Fruit fly (Drosophila melanogaster) whole organism, prepupa: Measurements from ENCODE around the gene VhaPPA1-2.

Source experiments
- CG10631 ChIP-seq: fragments of 200-800 bp; sonication (Bioruptor generic); optimal IDR thresholded peaks from 2 replicates; lab custom pipeline; 2016; ENCODE audit warnings: missing biosample characterization, missing genetic modification characterization
- CG10669 ChIP-seq: fragments of 200-800 bp; sonication (Bioruptor generic); optimal IDR thresholded peaks from 3 replicates; lab custom pipeline; 2018; ENCODE audit warnings: missing biosample characterization, mild to moderate bottlenecking, missing genetic modification characterization, moderate library complexity
- CG11294 ChIP-seq: fragments of 200-800 bp; sonication (Bioruptor generic); IDR thresholded peaks from 2 replicates; pipeline ENCODE4 v1.3.6; 2022; ENCODE audit warnings: missing biosample characterization, missing genetic modification characterization
- CG11762 ChIP-seq: fragments of 200-800 bp; sonication (Bioruptor generic); optimal IDR thresholded peaks from 3 replicates; lab custom pipeline; 2016; ENCODE audit warnings: missing biosample characterization, missing genetic modification characterization; ENCODE audit not compliant: insufficient read depth
- CG15336 ChIP-seq: fragments of 200-800 bp; sonication (Bioruptor generic); IDR thresholded peaks from 2 replicates; pipeline ENCODE4 v1.3.6; 2022; ENCODE audit warnings: missing biosample characterization, missing genetic modification characterization
- CG16779 ChIP-seq: fragments of 200-800 bp; sonication (Bioruptor generic); optimal IDR thresholded peaks from 3 replicates; lab custom pipeline; 2017; ENCODE audit warnings: missing biosample characterization, mild to moderate bottlenecking, missing genetic modification characterization
- CG3032 ChIP-seq: fragments of 200-800 bp; optimal IDR thresholded peaks from 2 replicates; lab custom pipeline; 2019; ENCODE audit warnings: missing biosample characterization, mild to moderate bottlenecking, missing genetic modification characterization, moderate library complexity
- CG32006 ChIP-seq: fragments of 200-800 bp; sonication (Bioruptor generic); optimal IDR thresholded peaks from 3 replicates; lab custom pipeline; 2017; ENCODE audit warnings: missing biosample characterization, mild to moderate bottlenecking, missing genetic modification characterization
- CG34406 ChIP-seq: fragments of 200-800 bp; sonication (Bioruptor generic); optimal IDR thresholded peaks from 3 replicates; lab custom pipeline; 2016; ENCODE audit warnings: missing biosample characterization, missing genetic modification characterization
- CG3919 ChIP-seq: fragments of 200-800 bp; sonication (Bioruptor generic); optimal IDR thresholded peaks from 3 replicates; lab custom pipeline; 2016; ENCODE audit warnings: missing biosample characterization, missing genetic modification characterization
- CG4318 ChIP-seq: fragments of 200-800 bp; sonication (Bioruptor generic); optimal IDR thresholded peaks from 3 replicates; lab custom pipeline; 2017; ENCODE audit warnings: missing biosample characterization, mild to moderate bottlenecking, missing genetic modification characterization
- CG6163 ChIP-seq: fragments of 200-800 bp; sonication (Bioruptor generic); IDR thresholded peaks from 3 replicates; pipeline ENCODE4 v1.3.6; 2022; ENCODE audit warnings: missing biosample characterization, missing genetic modification characterization
- CG6276 ChIP-seq: fragments of 200-800 bp; sonication (Bioruptor generic); optimal IDR thresholded peaks from 2 replicates; lab custom pipeline; 2017; ENCODE audit warnings: missing biosample characterization, mild to moderate bottlenecking, missing genetic modification characterization
- CG6808 ChIP-seq: fragments of 200-800 bp; sonication (Bioruptor generic); optimal IDR thresholded peaks from 3 replicates; lab custom pipeline; 2017; ENCODE audit warnings: missing biosample characterization, missing genetic modification characterization, mild to moderate bottlenecking, moderate library complexity, missing genetic modification reagents
- CG6854 ChIP-seq: fragments of 200-800 bp; sonication (Bioruptor generic); optimal IDR thresholded peaks from 2 replicates; lab custom pipeline; 2017; ENCODE audit warnings: missing biosample characterization, mild to moderate bottlenecking, missing genetic modification characterization
- CG7368 ChIP-seq: fragments of 200-800 bp; sonication (Bioruptor generic); optimal IDR thresholded peaks from 3 replicates; lab custom pipeline; 2016; ENCODE audit warnings: missing biosample characterization, missing genetic modification characterization
- CG8319 ChIP-seq: fragments of 200-800 bp; sonication (Bioruptor generic); optimal IDR thresholded peaks from 3 replicates; lab custom pipeline; 2016; ENCODE audit warnings: missing biosample characterization, missing genetic modification characterization
- CG8632 ChIP-seq: fragments of 200-800 bp; sonication (Bioruptor generic); optimal IDR thresholded peaks from 3 replicates; lab custom pipeline; 2016; ENCODE audit warnings: missing biosample characterization, missing genetic modification characterization
- CG9139 ChIP-seq: fragments of 200-800 bp; sonication (Bioruptor generic); optimal IDR thresholded peaks from 3 replicates; lab custom pipeline; 2017; ENCODE audit warnings: missing biosample characterization, mild to moderate bottlenecking, missing genetic modification characterization
- Eip75B ChIP-seq: fragments of 200-800 bp; sonication (Bioruptor generic); optimal IDR thresholded peaks from 3 replicates; lab custom pipeline; 2016; ENCODE audit warnings: missing biosample characterization, missing genetic modification characterization
- Eip78C ChIP-seq: fragments of 200-800 bp; sonication (Bioruptor generic); peaks from one replicate; lab custom pipeline; 2016; ENCODE audit warnings: missing biosample characterization, missing genetic modification characterization
- Eip93F ChIP-seq: fragments of 200-800 bp; sonication (Bioruptor generic); optimal IDR thresholded peaks from 2 replicates; lab custom pipeline; 2016; ENCODE audit warnings: missing biosample characterization, mild to moderate bottlenecking, missing genetic modification characterization
- Ets21C ChIP-seq: fragments of 200-800 bp; sonication (Bioruptor generic); optimal IDR thresholded peaks from 3 replicates; lab custom pipeline; 2016; ENCODE audit warnings: missing biosample characterization, missing genetic modification characterization
- Ets96B ChIP-seq: fragments of 200-800 bp; optimal IDR thresholded peaks from 2 replicates; lab custom pipeline; 2019; ENCODE audit warnings: missing biosample characterization, mild to moderate bottlenecking, missing genetic modification characterization, moderate library complexity
- Gug ChIP-seq: fragments of 200-800 bp; sonication (Bioruptor generic); IDR thresholded peaks from 2 replicates; pipeline ENCODE4 v1.3.6; 2022; ENCODE audit warnings: missing biosample characterization, missing genetic modification characterization
- Hr38 ChIP-seq: sonication (Bioruptor generic); optimal IDR thresholded peaks from 2 replicates; lab custom pipeline; 2016; ENCODE audit warnings: missing biosample characterization, missing genetic modification characterization
- Hr4 ChIP-seq: fragments of 200-800 bp; sonication (Bioruptor generic); optimal IDR thresholded peaks from 3 replicates; lab custom pipeline; 2016; ENCODE audit warnings: missing biosample characterization, missing genetic modification characterization
- Met ChIP-seq: fragments of 200-800 bp; sonication (Bioruptor generic); optimal IDR thresholded peaks from 3 replicates; lab custom pipeline; 2016; ENCODE audit warnings: missing biosample characterization, missing genetic modification characterization
- OdsH ChIP-seq: fragments of 200-800 bp; sonication (Bioruptor generic); optimal IDR thresholded peaks from 3 replicates; lab custom pipeline; 2016; ENCODE audit warnings: missing biosample characterization, missing genetic modification characterization
- Smox ChIP-seq: fragments of 200-800 bp; sonication (Bioruptor generic); optimal IDR thresholded peaks from 3 replicates; lab custom pipeline; 2016; ENCODE audit warnings: missing biosample characterization, missing genetic modification characterization
- achi ChIP-seq: fragments of 200-800 bp; sonication (Bioruptor generic); optimal IDR thresholded peaks from 3 replicates; lab custom pipeline; 2016; ENCODE audit warnings: missing biosample characterization, missing genetic modification characterization
- acj6 ChIP-seq: fragments of 200-800 bp; sonication (Bioruptor generic); optimal IDR thresholded peaks from 3 replicates; lab custom pipeline; 2016; ENCODE audit warnings: missing biosample characterization, missing genetic modification characterization
- cyc ChIP-seq: fragments of 200-800 bp; sonication (Bioruptor generic); optimal IDR thresholded peaks from 3 replicates; lab custom pipeline; 2016; ENCODE audit warnings: missing biosample characterization, missing genetic modification characterization
- dac ChIP-seq: fragments of 200-800 bp; sonication (Bioruptor generic); optimal IDR thresholded peaks from 2 replicates; lab custom pipeline; 2017; ENCODE audit warnings: missing biosample characterization, mild to moderate bottlenecking, missing genetic modification characterization
- dsx ChIP-seq: fragments of 200-800 bp; optimal IDR thresholded peaks from 3 replicates; lab custom pipeline; 2019; ENCODE audit warnings: missing biosample characterization, mild to moderate bottlenecking, missing genetic modification characterization, moderate library complexity; ENCODE audit not compliant: poor library complexity, severe bottlenecking
- esn ChIP-seq: fragments of 200-800 bp; sonication (Bioruptor generic); optimal IDR thresholded peaks from 2 replicates; lab custom pipeline; 2016; ENCODE audit warnings: missing biosample characterization, mild to moderate bottlenecking, missing genetic modification characterization, moderate library complexity
- fd59A ChIP-seq: fragments of 200-800 bp; sonication (Bioruptor generic); optimal IDR thresholded peaks from 2 replicates; lab custom pipeline; 2017; ENCODE audit warnings: missing biosample characterization, mild to moderate bottlenecking, missing genetic modification characterization, missing genetic modification reagents
- fd85E ChIP-seq: fragments of 200-800 bp; sonication (Bioruptor generic); optimal IDR thresholded peaks from 3 replicates; lab custom pipeline; 2016; ENCODE audit warnings: missing biosample characterization, missing genetic modification characterization
- fkh ChIP-seq: fragments of 200-800 bp; sonication (Bioruptor generic); optimal IDR thresholded peaks from 3 replicates; lab custom pipeline; 2017; ENCODE audit warnings: missing biosample characterization, mild to moderate bottlenecking, missing genetic modification characterization, moderate library complexity
- net ChIP-seq: fragments of 200-800 bp; sonication (Bioruptor generic); optimal IDR thresholded peaks from 3 replicates; lab custom pipeline; 2016; ENCODE audit warnings: missing biosample characterization, missing genetic modification characterization
- pdm3 ChIP-seq: fragments of 200-800 bp; sonication (Bioruptor generic); optimal IDR thresholded peaks from 3 replicates; lab custom pipeline; 2016; ENCODE audit warnings: missing biosample characterization, missing genetic modification characterization
- salr ChIP-seq, 2 experiments: fragments of 200-800 bp; sonication (Bioruptor generic); optimal IDR thresholded peaks; 3 replicates each; lab custom pipeline; 2016 to 2018; ENCODE audit warnings: missing biosample characterization in 2 of 2, missing genetic modification characterization in 2 of 2, mild to moderate bottlenecking in 1 of 2
- spab ChIP-seq: fragments of 200-800 bp; sonication (Bioruptor generic); optimal IDR thresholded peaks from 2 replicates; lab custom pipeline; 2017; ENCODE audit warnings: missing biosample characterization, mild to moderate bottlenecking, missing genetic modification characterization, missing genetic modification reagents
- ss ChIP-seq, 2 experiments: fragments of 200-800 bp; sonication (Bioruptor generic); optimal IDR thresholded peaks; 2 replicates in 1 of 2; 3 replicates in 1 of 2; lab custom pipeline; 2017 to 2018; ENCODE audit warnings: mild to moderate bottlenecking in 2 of 2, missing biosample characterization in 2 of 2, missing genetic modification characterization in 2 of 2, moderate library complexity in 1 of 2
- svp ChIP-seq: fragments of 200-800 bp; sonication (Bioruptor generic); peaks from one replicate; lab custom pipeline; 2016; ENCODE audit warnings: missing biosample characterization, missing genetic modification characterization
- topi ChIP-seq: fragments of 200-800 bp; sonication (Bioruptor generic); optimal IDR thresholded peaks from 3 replicates; lab custom pipeline; 2016; ENCODE audit warnings: missing biosample characterization, missing genetic modification characterization
- vri ChIP-seq: fragments of 200-800 bp; sonication (Bioruptor generic); optimal IDR thresholded peaks from 3 replicates; lab custom pipeline; 2016; ENCODE audit warnings: missing biosample characterization, mild to moderate bottlenecking, missing genetic modification characterization

The VhaPPA1-2 gene

dm6 chr3R:14900177-14900576 lies at the start of gene VhaPPA1-2:
Gene VhaPPA1-2, minus strand, starts transcription at chr3R:14900277.
- TF ChIP-seq fd59A: no peak
- no peak for TF ChIP-seq cyc (GFP tag; lab: Kevin White, UChicago)
- TF ChIP-seq Met: no peak
- no peak for TF ChIP-seq net (GFP tag; lab: Kevin White, UChicago)
- TF ChIP-seq pdm3 (GFP tag; lab: Kevin White, UChicago): no peak
- no peak for TF ChIP-seq CG10631
- TF ChIP-seq dac (GFP tag; lab: Kevin White, UChicago): no peak
- TF ChIP-seq CG34406 (GFP tag; lab: Kevin White, UChicago): no peak
- no peak for TF ChIP-seq CG8632 (GFP tag; lab: Kevin White, UChicago)
- no peak for TF ChIP-seq Gug

DNA sequence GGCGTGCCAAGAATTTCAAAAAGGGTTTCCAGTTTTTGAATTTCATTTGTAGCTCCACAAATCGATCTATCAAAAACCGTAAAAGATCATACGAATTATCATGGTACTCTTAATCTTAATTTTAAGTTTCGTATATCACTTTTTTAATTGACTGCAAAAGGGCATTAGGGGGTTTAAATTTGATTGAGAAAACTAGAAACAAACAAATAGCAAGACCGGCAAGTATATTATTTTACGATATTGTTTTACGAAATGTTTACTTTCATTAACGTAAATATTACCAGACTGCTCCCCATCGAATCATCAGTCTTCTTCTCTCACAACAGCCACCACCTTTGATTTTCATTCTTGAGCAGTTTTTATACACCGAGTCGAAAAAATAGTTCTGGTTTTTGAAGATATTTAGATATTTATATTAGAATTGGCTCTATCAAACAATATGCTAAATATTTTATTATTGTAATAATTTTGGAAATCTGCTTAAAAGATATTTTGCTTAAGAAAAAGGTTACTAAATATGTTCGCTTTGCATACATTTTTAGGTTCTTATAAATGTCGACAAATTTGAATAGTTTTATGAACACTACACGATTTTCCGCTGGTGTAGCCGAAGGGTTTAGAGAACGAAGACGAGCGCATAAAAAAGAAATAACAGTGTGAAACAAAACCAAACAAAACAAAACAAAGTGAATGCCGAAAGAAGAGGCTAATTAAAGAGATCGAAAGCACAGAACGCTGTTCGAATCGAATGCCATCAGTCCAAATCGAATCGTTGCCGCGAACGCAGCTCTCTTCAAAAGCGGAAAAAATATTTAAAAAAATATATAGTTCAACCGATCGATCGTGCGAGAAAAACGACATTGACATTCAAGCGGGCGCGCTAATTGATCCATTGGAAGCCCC lies 18.1 kb upstream of the VhaPPA1-2 start, which contains the start of gene Sdr:
TSS of gene Sdr (plus strand) at position 702 of the 903 bp plus-strand sequence.
- TF ChIP-seq Hr38 (GFP tag; lab: Kevin White, UChicago) (no peak), acj6 (peak; percentile 2), CG16779 (tag; lab: Kevin White, UChicago) (no peak), CG10669 (GFP tag; lab: Kevin White, UChicago) (peak; percentile 61), CG32006 (GFP tag; lab: Kevin White, UChicago) (peak; percentile 13), CG9139 (GFP tag; lab: Kevin White, UChicago) (no peak), spab (peak; percentile 11), fkh (GFP tag; lab: Kevin White, UChicago) (no peak), Ets21C (GFP tag; lab: Kevin White, UChicago) (peak; percentile 15), CG6854 (no peak), OdsH (GFP tag; lab: Kevin White, UChicago) (peak; percentile 29), Met (peak; percentile 68), CG8632 (GFP tag; lab: Kevin White, UChicago) (peak; percentile 49), Ets96B (peak; percentile 55), CG4318 (GFP tag; lab: Kevin White, UChicago) (no peak), CG15336 (GFP tag; lab: Robert Waterston, UW) (0 out of 2 replicates have a peak, but pooled peaks have one; percentile 9), Smox (GFP tag; lab: Kevin White, UChicago) (peak; percentile 52), esn (GFP tag; lab: Kevin White, UChicago) (peak; percentile 53), CG8319 (GFP tag; lab: Kevin White, UChicago) (no peak), dsx (peak; percentile 50), CG3032 (tag; lab: Kevin White, UChicago) (peak; percentile 86), Hr4 (GFP tag; lab: Kevin White, UChicago) (peak; percentile 16), CG7368 (no peak), topi (GFP tag; lab: Kevin White, UChicago) (peak; percentile 73), ss (GFP tag; optimal IDR thresholded peaks at IDR 0.05; lab: Kevin White, UChicago) (peak; percentile 30 to 54), cyc (GFP tag; lab: Kevin White, UChicago) (peak; percentile 79), achi (GFP tag; lab: Kevin White, UChicago) (peak; percentile 34), vri (GFP tag; lab: Kevin White, UChicago) (peak; percentile 35), Eip93F (no peak), salr (GFP tag; optimal IDR thresholded peaks at IDR 0.05; lab: Kevin White, UChicago) (peak in 1 of 2 experiments; percentile 32), CG6276 (GFP tag; lab: Kevin White, UChicago) (no peak), CG3919 (GFP tag; lab: Kevin White, UChicago) (peak; percentile 42), dac (GFP tag; lab: Kevin White, UChicago) (no peak), CG11294 (GFP tag; lab: Robert Waterston, UW) (no peak), svp (GFP tag; lab: Kevin White, UChicago) (peak; percentile 92), fd85E (GFP tag; lab: Kevin White, UChicago) (no peak), CG6808 (peak; percentile 66), Eip78C (GFP tag; lab: Kevin White, UChicago) (peak; percentile 90), CG6163 (GFP tag; lab: Robert Waterston, UW) (no peak; the same call in 1 of the 3 replicates), Eip75B (peak; percentile 56), CG34406 (GFP tag; lab: Kevin White, UChicago) (peak; percentile 23), CG11762 (GFP tag; lab: Kevin White, UChicago) (peak; percentile 44)
